Worm (Caenorhabditis elegans) whole organism, mixed stage, embryonic: ENCODE measurements around the gene C49C8.1.

Source experiments
- M03D4.4 ChIP-seq: sonication (generic microtip); optimal IDR thresholded peaks from 2 replicates; lab custom pipeline; 2017; ENCODE audit warnings: mild to moderate bottlenecking, missing genetic modification characterization, missing compliant biosample characterization
- bed-3 ChIP-seq: fragments of 200-800 bp; sonication (Bioruptor generic); optimal IDR thresholded peaks from 3 replicates; lab custom pipeline; 2018; ENCODE audit warnings: mild to moderate bottlenecking, missing genetic modification characterization, moderate library complexity, missing compliant biosample characterization
- ceh-39 ChIP-seq: fragments of 150-350 bp; optimal IDR thresholded peaks from 2 replicates; lab custom pipeline; 2014; ENCODE audit warnings: missing biosample characterization, missing genetic modification characterization
- ceh-43 ChIP-seq: fragments of 200-800 bp; sonication (Bioruptor generic); optimal IDR thresholded peaks from 2 replicates; lab custom pipeline; 2018; ENCODE audit warnings: mild to moderate bottlenecking, missing genetic modification characterization, moderate library complexity, missing compliant biosample characterization
- ceh-83 ChIP-seq: fragments of 200-800 bp; sonication (Bioruptor generic); optimal IDR thresholded peaks from 2 replicates; lab custom pipeline; 2018; ENCODE audit warnings: mild to moderate bottlenecking, missing genetic modification characterization, missing compliant biosample characterization
- cnd-1 ChIP-seq: fragments of 200-800 bp; sonication (Bioruptor generic); optimal IDR thresholded peaks from 2 replicates; lab custom pipeline; 2018; ENCODE audit warnings: mild to moderate bottlenecking, missing genetic modification characterization, missing compliant biosample characterization
- drap-1 ChIP-seq: fragments of 200-800 bp; sonication (Bioruptor generic); optimal IDR thresholded peaks from 3 replicates; lab custom pipeline; 2018; ENCODE audit warnings: mild to moderate bottlenecking, missing genetic modification characterization, missing compliant biosample characterization
- elt-1 ChIP-seq: sonication (generic microtip); optimal IDR thresholded peaks from 2 replicates; lab custom pipeline; 2017; ENCODE audit warnings: missing genetic modification characterization, mild to moderate bottlenecking, missing compliant biosample characterization, antibody characterized with exemption, moderate library complexity, borderline replicate concordance; ENCODE audit not compliant: insufficient read depth
- elt-3 ChIP-seq: fragments of 150-350 bp; optimal IDR thresholded peaks from 2 replicates; lab custom pipeline; 2014; ENCODE audit warnings: missing biosample characterization, missing genetic modification characterization
- flh-1 ChIP-seq: fragments of 200-800 bp; sonication (Bioruptor generic); optimal IDR thresholded peaks from 2 replicates; lab custom pipeline; 2018; ENCODE audit warnings: mild to moderate bottlenecking, missing genetic modification characterization, moderate library complexity, missing compliant biosample characterization
- ham-2 ChIP-seq: fragments of 200-800 bp; sonication (Bioruptor generic); optimal IDR thresholded peaks from 2 replicates; lab custom pipeline; 2018; ENCODE audit warnings: mild to moderate bottlenecking, missing genetic modification characterization, missing compliant biosample characterization
- lin-13 ChIP-seq: fragments of 150-350 bp; optimal IDR thresholded peaks from 2 replicates; lab custom pipeline; 2014; ENCODE audit warnings: missing biosample characterization, missing genetic modification characterization
- lin-32 ChIP-seq: fragments of 200-800 bp; sonication (Bioruptor generic); optimal IDR thresholded peaks from 2 replicates; lab custom pipeline; 2018; ENCODE audit warnings: mild to moderate bottlenecking, missing genetic modification characterization, missing compliant biosample characterization
- lsy-2 ChIP-seq: fragments of 150-350 bp; optimal IDR thresholded peaks from 2 replicates; lab custom pipeline; 2014; ENCODE audit warnings: missing biosample characterization, missing genetic modification characterization
- mab-5 ChIP-seq: fragments of 150-350 bp; optimal IDR thresholded peaks from 2 replicates; lab custom pipeline; 2014; ENCODE audit warnings: missing biosample characterization, missing genetic modification characterization
- mep-1 ChIP-seq: fragments of 150-350 bp; optimal IDR thresholded peaks from 2 replicates; lab custom pipeline; 2017; ENCODE audit warnings: missing biosample characterization, missing genetic modification reagents, missing genetic modification characterization, inconsistent platforms
- mls-2 ChIP-seq: sonication (generic microtip); optimal IDR thresholded peaks from 2 replicates; lab custom pipeline; 2016; ENCODE audit warnings: mild to moderate bottlenecking, missing genetic modification characterization, moderate library complexity, missing compliant biosample characterization
- nhr-12 ChIP-seq: fragments of 150-350 bp; optimal IDR thresholded peaks from 2 replicates; lab custom pipeline; 2014; ENCODE audit warnings: missing biosample characterization, missing genetic modification characterization
- nhr-237 ChIP-seq: fragments of 150-350 bp; optimal IDR thresholded peaks from 2 replicates; lab custom pipeline; 2014; ENCODE audit warnings: missing biosample characterization, missing genetic modification characterization
- nhr-28 ChIP-seq: fragments of 150-350 bp; optimal IDR thresholded peaks from 2 replicates; lab custom pipeline; 2014; ENCODE audit warnings: missing biosample characterization, missing genetic modification characterization
- nhr-76 ChIP-seq: sonication (generic microtip); optimal IDR thresholded peaks from 2 replicates; lab custom pipeline; 2017; ENCODE audit warnings: missing biosample characterization, missing genetic modification characterization
- pha-4 ChIP-seq: fragments of 150-350 bp; optimal IDR thresholded peaks from 2 replicates; lab custom pipeline; 2018; ENCODE audit warnings: missing biosample characterization, missing genetic modification reagents, missing genetic modification characterization
- sem-2 ChIP-seq: fragments of 200-800 bp; sonication (Bioruptor generic); optimal IDR thresholded peaks from 2 replicates; lab custom pipeline; 2018; ENCODE audit warnings: mild to moderate bottlenecking, missing genetic modification characterization, missing compliant biosample characterization
- snpc-4 ChIP-seq: fragments of 150-350 bp; optimal IDR thresholded peaks from 2 replicates; lab custom pipeline; 2014; ENCODE audit warnings: missing biosample characterization, missing genetic modification characterization
- sptf-1 ChIP-seq: sonication (generic microtip); optimal IDR thresholded peaks from 2 replicates; lab custom pipeline; 2017; ENCODE audit warnings: mild to moderate bottlenecking, missing genetic modification characterization, moderate library complexity, missing compliant biosample characterization
- tbx-8 ChIP-seq: fragments of 200-800 bp; sonication (Bioruptor generic); optimal IDR thresholded peaks from 2 replicates; lab custom pipeline; 2018; ENCODE audit warnings: mild to moderate bottlenecking, missing genetic modification characterization, moderate library complexity, missing compliant biosample characterization
- unc-39 ChIP-seq: fragments of 150-350 bp; optimal IDR thresholded peaks from 2 replicates; lab custom pipeline; 2014; ENCODE audit warnings: missing biosample characterization, missing genetic modification characterization
- unc-62 ChIP-seq: fragments of 150-350 bp; optimal IDR thresholded peaks from 2 replicates; lab custom pipeline; 2014; ENCODE audit warnings: missing biosample characterization, missing genetic modification reagents, missing genetic modification characterization
- zip-8 ChIP-seq: fragments of 150-350 bp; optimal IDR thresholded peaks from 2 replicates; lab custom pipeline; 2014; ENCODE audit warnings: missing biosample characterization, missing genetic modification characterization
- ztf-11 ChIP-seq: fragments of 150-350 bp; optimal IDR thresholded peaks from 2 replicates; lab custom pipeline; 2014; ENCODE audit warnings: missing biosample characterization, missing genetic modification characterization

The C49C8.1 gene

DNA sequence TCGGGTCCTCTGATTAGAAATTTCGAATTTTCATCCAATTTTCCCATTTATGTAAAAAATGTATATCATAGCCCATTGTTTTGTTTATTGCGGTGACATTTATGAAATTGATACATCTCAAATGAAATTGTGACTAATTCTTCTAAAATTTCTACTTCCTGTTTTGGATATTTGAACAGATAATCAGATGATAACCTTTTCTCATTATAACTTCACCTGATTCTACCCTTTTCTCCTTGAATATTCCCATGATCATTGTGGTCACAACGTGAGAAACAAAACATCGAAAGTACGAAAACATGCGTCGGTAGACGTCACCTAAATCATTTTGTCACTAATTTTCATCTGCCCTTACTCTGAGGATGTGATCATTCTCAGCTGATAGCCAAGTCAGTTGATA is 24.1 kb upstream of the C49C8.1 start:
- TF ChIP-seq unc-39 (no peak), drap-1 (GFP tag; lab: Kevin White, UChicago) (no peak), zip-8 (tag; lab: Kevin White, UChicago) (no peak), bed-3 (GFP tag; lab: Kevin White, UChicago) (no peak), nhr-237 (tag; lab: Kevin White, UChicago) (no peak), ceh-39 (tag; lab: Kevin White, UChicago) (no peak), ztf-11 (tag; lab: Kevin White, UChicago) (no peak), nhr-12 (tag; lab: Kevin White, UChicago) (no peak), tbx-8 (GFP tag; lab: Kevin White, UChicago) (no peak), mep-1 (tag; lab: Kevin White, UChicago) (no peak), cnd-1 (tag; lab: Kevin White, UChicago) (no peak), flh-1 (no peak), ham-2 (GFP tag; lab: Kevin White, UChicago) (no peak)

DNA sequence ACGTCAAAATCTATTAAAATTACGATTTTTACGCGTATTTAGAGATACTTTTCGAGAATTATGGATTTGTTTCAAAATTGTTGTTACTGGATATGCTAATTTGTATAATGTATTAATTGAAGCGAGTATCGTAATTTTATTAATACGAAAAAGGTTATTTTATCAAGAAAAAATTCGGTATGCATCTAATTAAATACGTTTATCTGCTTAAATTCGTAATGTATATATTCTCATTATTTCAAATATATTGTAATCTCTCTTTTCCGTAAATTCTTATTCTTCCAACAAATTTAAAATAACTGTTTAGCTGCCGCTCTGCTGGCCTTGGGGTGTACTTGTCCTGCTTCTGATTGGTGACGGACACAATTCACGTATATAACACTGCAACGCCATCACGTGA is 23.3 kb upstream of the C49C8.1 start, which contains the start of gene dgk-4:
Gene dgk-4 (plus strand): TSS at position 301 of the 400 bp plus-strand sequence.
- no peak for TF ChIP-seq lsy-2 (tag; lab: Kevin White, UChicago)
- TF ChIP-seq bed-3 (GFP tag; lab: Kevin White, UChicago) = no peak
- no peak for TF ChIP-seq sem-2 (GFP tag; lab: Kevin White, UChicago)
- no peak for TF ChIP-seq ceh-83 (GFP tag; lab: Kevin White, UChicago)
- TF ChIP-seq nhr-12 (tag; lab: Kevin White, UChicago) = no peak
- no peak for TF ChIP-seq lin-13 (tag; lab: Kevin White, UChicago)
- TF ChIP-seq lin-32 (GFP tag; lab: Kevin White, UChicago) = no peak
- no peak for TF ChIP-seq zip-8 (tag; lab: Kevin White, UChicago)
- TF ChIP-seq elt-1 (tag; lab: Kevin White, UChicago) = no peak
- no peak for TF ChIP-seq ceh-43 (GFP tag; lab: Kevin White, UChicago)

DNA sequence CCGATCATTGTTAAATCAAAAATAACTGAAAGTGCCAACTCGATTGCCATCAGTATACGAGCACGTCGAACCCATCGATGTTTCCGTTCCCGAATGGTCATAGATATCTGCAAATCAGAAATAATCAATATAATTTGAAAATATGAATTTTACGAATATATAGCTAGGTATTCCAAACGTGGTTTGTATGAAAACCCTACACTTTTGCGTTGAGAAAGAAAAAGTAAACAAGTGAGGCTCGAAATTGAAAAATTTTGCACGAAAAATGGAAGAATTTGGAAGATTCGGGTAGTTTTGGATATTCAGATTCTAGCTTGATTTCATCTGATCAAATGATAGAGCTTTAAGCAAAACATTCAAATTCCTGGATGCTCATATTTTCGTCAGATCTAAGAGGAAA is 15.6 kb upstream of the C49C8.1 start, which contains the start of gene F42A9.9:
Gene F42A9.9 (minus strand): TSS at position 101 of the 400 bp plus-strand sequence.
- TF ChIP-seq mab-5 (tag; lab: Kevin White, UChicago) = no peak
- no peak for TF ChIP-seq sptf-1 (tag; lab: Kevin White, UChicago)
- no peak for TF ChIP-seq drap-1 (GFP tag; lab: Kevin White, UChicago)
- TF ChIP-seq unc-39 = no peak
- TF ChIP-seq mls-2 = no peak
- no peak for TF ChIP-seq ceh-39 (tag; lab: Kevin White, UChicago)
- TF ChIP-seq ceh-43 (GFP tag; lab: Kevin White, UChicago) = no peak
- TF ChIP-seq ztf-11 (tag; lab: Kevin White, UChicago) = no peak
- TF ChIP-seq flh-1 = no peak
- TF ChIP-seq bed-3 (GFP tag; lab: Kevin White, UChicago) = no peak

DNA sequence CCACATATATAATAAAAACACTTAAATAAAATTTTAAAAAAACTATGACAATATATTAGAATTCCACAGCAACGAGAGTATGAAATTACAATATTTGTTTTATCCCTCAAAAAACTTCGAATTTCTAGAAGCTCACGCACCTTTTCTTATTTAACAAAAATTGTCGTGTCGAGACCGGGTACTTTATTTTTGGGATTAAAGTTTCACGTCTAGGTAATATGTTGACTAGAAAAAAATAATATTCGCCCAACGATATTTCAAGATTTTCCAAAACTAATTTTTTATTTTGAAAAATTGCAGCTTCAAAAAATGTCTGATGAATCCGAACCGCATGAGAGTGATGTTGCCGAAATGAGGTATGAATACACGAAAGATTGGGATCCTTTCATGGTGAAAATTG is 9.9 kb upstream of the C49C8.1 start, which contains the start of gene C49C8.3:
Gene C49C8.3 (plus strand): TSS at position 301 of the 400 bp plus-strand sequence.
- TF ChIP-seq ztf-11 (tag; lab: Kevin White, UChicago) = no peak

DNA sequence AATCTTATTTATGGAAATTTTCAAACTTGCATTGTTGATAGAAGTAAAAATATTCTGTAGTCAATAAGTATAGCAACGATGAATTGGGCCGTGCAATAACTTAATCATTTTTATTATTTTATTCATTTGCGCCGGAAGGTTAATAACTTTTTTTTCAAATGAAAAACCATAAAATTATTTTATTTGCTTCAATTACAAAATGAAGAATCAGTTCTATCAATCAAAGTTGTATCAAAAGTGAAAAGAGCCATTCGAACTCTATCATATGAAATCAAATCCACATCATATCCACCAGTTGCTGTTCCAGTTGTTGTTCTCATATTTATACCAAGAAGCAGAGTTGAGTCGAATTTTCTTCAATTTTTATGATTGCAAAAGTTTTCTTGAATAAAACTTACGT is 5.9 kb upstream of the C49C8.1 start, which contains the start of gene cyp-33E1:
Gene cyp-33E1 (minus strand): TSS at position 101 of the 400 bp plus-strand sequence.
- no peak for TF ChIP-seq nhr-76
- no peak for TF ChIP-seq nhr-237 (tag; lab: Kevin White, UChicago)
- no peak for TF ChIP-seq sptf-1 (tag; lab: Kevin White, UChicago)
- TF ChIP-seq M03D4.4 (tag; lab: Kevin White, UChicago) = no peak
- TF ChIP-seq pha-4 (tag; lab: Kevin White, UChicago) = no peak
- TF ChIP-seq ztf-11 (tag; lab: Kevin White, UChicago) = no peak
- TF ChIP-seq ceh-43 (GFP tag; lab: Kevin White, UChicago) = no peak
- TF ChIP-seq sem-2 (GFP tag; lab: Kevin White, UChicago) = no peak
- TF ChIP-seq mep-1 (tag; lab: Kevin White, UChicago) = no peak
- TF ChIP-seq snpc-4 (tag; lab: Kevin White, UChicago) = no peak
- no peak for TF ChIP-seq nhr-28 (tag; lab: Kevin White, UChicago)
- TF ChIP-seq lin-13 (tag; lab: Kevin White, UChicago) = no peak
- TF ChIP-seq unc-62 (GFP tag; lab: Kevin White, UChicago) = no peak
- TF ChIP-seq ham-2 (GFP tag; lab: Kevin White, UChicago) = no peak
- no peak for TF ChIP-seq mls-2
- no peak for TF ChIP-seq cnd-1 (tag; lab: Kevin White, UChicago)
- no peak for TF ChIP-seq elt-3
- no peak for TF ChIP-seq flh-1
